Worm (Caenorhabditis elegans) whole organism, L1 larva: ENCODE results near the gene ZC412.5.
A peak's percentile ranks its signal among the peaks of the same experiment; 100 is the strongest.

ENCODE experiments used
- C04F5.9 ChIP-seq: sonication (generic microtip); optimal IDR thresholded peaks from 2 replicates; lab custom pipeline; 2016; ENCODE audit warnings: missing genetic modification characterization, missing compliant biosample characterization
- lir-3 ChIP-seq: sonication (generic microtip); optimal IDR thresholded peaks from 2 replicates; lab custom pipeline; 2016; ENCODE audit warnings: mild to moderate bottlenecking, missing genetic modification characterization, moderate library complexity, missing compliant biosample characterization; ENCODE audit not compliant: poor library complexity
- mep-1 ChIP-seq: fragments of 150-350 bp; optimal IDR thresholded peaks from 2 replicates; lab custom pipeline; 2014; ENCODE audit warnings: missing biosample characterization, missing genetic modification characterization
- sox-4 ChIP-seq: sonication (generic microtip); optimal IDR thresholded peaks from 2 replicates; lab custom pipeline; 2016; ENCODE audit warnings: missing genetic modification characterization, missing compliant biosample characterization
- ztf-11 ChIP-seq, 2 experiments: sonication (generic microtip); optimal IDR thresholded peaks; 2 replicates each; lab custom pipeline; 2016 to 2017; ENCODE audit warnings: missing genetic modification characterization in 2 of 2, missing biosample characterization in 1 of 2, missing compliant biosample characterization in 1 of 2

- TF ChIP-seq lir-3 (tag; lab: Kevin White, UChicago) (peak; percentile 29), sox-4 (no peak), C04F5.9 (tag; lab: Kevin White, UChicago) (no peak), mep-1 (tag; lab: Kevin White, UChicago) (peak; percentile 68), ztf-11 (tag; optimal IDR thresholded peaks at IDR 0.05; lab: Kevin White, UChicago) (no peak)
Measured at ce11 chrV:14849628-14850027, 25.6 kb downstream of the ZC412.5 start.
